Worm (Caenorhabditis elegans) whole organism, L1 larva: ENCODE measurements around the gene C14C6.3.

ENCODE experiments used
- C16A3.4 ChIP-seq: fragments of 150-350 bp; optimal IDR thresholded peaks from 2 replicates; lab custom pipeline; 2014; ENCODE audit warnings: missing biosample characterization, missing genetic modification characterization
- ceh-88 ChIP-seq: fragments of 200-800 bp; sonication (Bioruptor generic); IDR thresholded peaks from 2 replicates; pipeline ENCODE4 v1.3.6; 2022; ENCODE audit warnings: missing genetic modification characterization, missing compliant biosample characterization
- fkh-10 ChIP-seq: sonication (generic microtip); optimal IDR thresholded peaks from 2 replicates; lab custom pipeline; 2017; ENCODE audit warnings: missing biosample characterization, missing genetic modification reagents, missing genetic modification characterization
- lin-13 ChIP-seq: fragments of 150-350 bp; optimal IDR thresholded peaks from 2 replicates; lab custom pipeline; 2014; ENCODE audit warnings: missing biosample characterization, missing genetic modification reagents, missing genetic modification characterization
- lsy-2 ChIP-seq, 2 experiments: fragments of 150-350 bp; optimal IDR thresholded peaks; 2 replicates each; lab custom pipeline; 2014; ENCODE audit warnings: missing biosample characterization in 2 of 2, missing genetic modification characterization in 2 of 2
- mab-9 ChIP-seq: fragments of 200-800 bp; sonication (Bioruptor generic); IDR thresholded peaks from 2 replicates; pipeline ENCODE4 v1.3.6; 2022; ENCODE audit warnings: missing genetic modification reagents, missing genetic modification characterization, missing compliant biosample characterization
- nhr-237 ChIP-seq: fragments of 150-350 bp; optimal IDR thresholded peaks from 2 replicates; lab custom pipeline; 2014; ENCODE audit warnings: missing biosample characterization, missing genetic modification characterization
- snpc-4 ChIP-seq: fragments of 150-350 bp; optimal IDR thresholded peaks from 2 replicates; lab custom pipeline; 2014; ENCODE audit warnings: missing biosample characterization, missing genetic modification characterization
- tbx-2 ChIP-seq: sonication (generic microtip); optimal IDR thresholded peaks from 2 replicates; lab custom pipeline; 2016; ENCODE audit warnings: missing genetic modification characterization, missing compliant biosample characterization
- ztf-11 ChIP-seq, 2 experiments: sonication (generic microtip); optimal IDR thresholded peaks; 2 replicates each; lab custom pipeline; 2016 to 2017; ENCODE audit warnings: missing genetic modification characterization in 2 of 2, missing biosample characterization in 1 of 2, missing compliant biosample characterization in 1 of 2

ce11 chrV:565984-566383 lies 22.7 kb downstream of the C14C6.3 start, which contains the start of gene sri-73:
- TF ChIP-seq ceh-88 (no peak), snpc-4 (tag; lab: Kevin White, UChicago) (no peak), lin-13 (GFP tag; lab: Kevin White, UChicago) (no peak), fkh-10 (GFP tag; lab: Kevin White, UChicago) (no peak), nhr-237 (tag; lab: Kevin White, UChicago) (no peak), mab-9 (no peak), ztf-11 (tag; optimal IDR thresholded peaks at IDR 0.05; lab: Kevin White, UChicago) (no peak), tbx-2 (no peak), lsy-2 (tag; optimal IDR thresholded peaks at IDR 0.05; lab: Kevin White, UChicago) (no peak), C16A3.4 (tag; lab: Kevin White, UChicago) (no peak)
